Worm (Caenorhabditis elegans) whole organism, L1 larva: ENCODE measurements around the gene rps-14.
A peak's percentile ranks its signal among the peaks of the same experiment; 100 is the strongest.

Experiments
- C04F5.9 ChIP-seq: sonication (generic microtip); optimal IDR thresholded peaks from 2 replicates; lab custom pipeline; 2016; ENCODE audit warnings: missing genetic modification characterization, missing compliant biosample characterization
- C16A3.4 ChIP-seq: fragments of 150-350 bp; optimal IDR thresholded peaks from 2 replicates; lab custom pipeline; 2014; ENCODE audit warnings: missing biosample characterization, missing genetic modification characterization
- C34B4.2 ChIP-seq: sonication (generic microtip); optimal IDR thresholded peaks from 2 replicates; lab custom pipeline; 2017; ENCODE audit warnings: mild to moderate bottlenecking, missing genetic modification characterization, missing compliant biosample characterization
- aly-2 ChIP-seq: fragments of 150-350 bp; optimal IDR thresholded peaks from 2 replicates; lab custom pipeline; 2014; ENCODE audit warnings: missing biosample characterization, missing genetic modification characterization
- ama-1 ChIP-seq: fragments of 150-350 bp; optimal IDR thresholded peaks from 2 replicates; lab custom pipeline; 2014
- ceh-8 ChIP-seq: fragments of 200-800 bp; sonication (Bioruptor generic); optimal IDR thresholded peaks from 2 replicates; lab custom pipeline; 2018; ENCODE audit warnings: mild to moderate bottlenecking, missing genetic modification characterization, moderate library complexity, missing compliant biosample characterization
- ceh-82 ChIP-seq, 3 experiments: fragments of 150-350 bp in 1 of 3; sonication (generic microtip) in 2 of 3; optimal IDR thresholded peaks; 2 replicates each; lab custom pipeline; 2014 to 2017; ENCODE audit warnings: missing biosample characterization in 3 of 3, missing genetic modification characterization in 3 of 3
- ceh-90 ChIP-seq: sonication (generic microtip); optimal IDR thresholded peaks from 2 replicates; lab custom pipeline; 2016; ENCODE audit warnings: missing genetic modification characterization, missing compliant biosample characterization
- ces-1 ChIP-seq: fragments of 150-350 bp; optimal IDR thresholded peaks from 2 replicates; lab custom pipeline; 2014; ENCODE audit warnings: missing biosample characterization, missing genetic modification reagents, missing genetic modification characterization
- dpl-1 ChIP-seq, 3 experiments: fragments of 150-350 bp in 2 of 3; sonication (generic microtip) in 1 of 3; optimal IDR thresholded peaks; 2 replicates each; lab custom pipeline; 2014 to 2017; ENCODE audit warnings: missing biosample characterization in 3 of 3, missing genetic modification characterization in 3 of 3, missing genetic modification reagents in 3 of 3
- dsc-1 ChIP-seq: sonication (generic microtip); optimal IDR thresholded peaks from 2 replicates; lab custom pipeline; 2016; ENCODE audit warnings: mild to moderate bottlenecking, missing genetic modification characterization, missing compliant biosample characterization
- egl-13 ChIP-seq: sonication (generic microtip); optimal IDR thresholded peaks from 2 replicates; lab custom pipeline; 2016; ENCODE audit warnings: missing genotype, missing genetic modification reagents, missing genetic modification characterization, missing compliant biosample characterization
- egl-27 ChIP-seq, 2 experiments: fragments of 150-350 bp in 1 of 2; sonication (generic microtip); optimal IDR thresholded peaks; 3 replicates each; lab custom pipeline; 2017 to 2018; ENCODE audit warnings: missing biosample characterization in 2 of 2, missing genetic modification characterization in 2 of 2, missing genetic modification reagents in 2 of 2
- ets-5 ChIP-seq: fragments of 200-800 bp; sonication (Bioruptor generic); IDR thresholded peaks from 2 replicates; pipeline ENCODE4 v1.3.6; 2022; ENCODE audit warnings: missing genetic modification characterization, missing compliant biosample characterization
- fkh-10 ChIP-seq: sonication (generic microtip); optimal IDR thresholded peaks from 2 replicates; lab custom pipeline; 2017; ENCODE audit warnings: missing biosample characterization, missing genetic modification reagents, missing genetic modification characterization
- fkh-4 ChIP-seq: sonication (generic microtip); optimal IDR thresholded peaks from 2 replicates; lab custom pipeline; 2016; ENCODE audit warnings: missing compliant biosample characterization, missing genetic modification characterization, borderline replicate concordance
- grh-1 ChIP-seq: fragments of 200-800 bp; sonication (Bioruptor generic); IDR thresholded peaks from 2 replicates; pipeline ENCODE4 v1.3.6; 2022; ENCODE audit warnings: missing genetic modification reagents, missing genetic modification characterization, missing compliant biosample characterization
- hlh-17 ChIP-seq: fragments of 200-800 bp; sonication (Bioruptor generic); optimal IDR thresholded peaks from 2 replicates; lab custom pipeline; 2018; ENCODE audit warnings: missing genetic modification characterization, mild to moderate bottlenecking, missing compliant biosample characterization, moderate library complexity, borderline replicate concordance
- hpl-2 ChIP-seq: fragments of 150-350 bp; optimal IDR thresholded peaks from 2 replicates; lab custom pipeline; 2014; ENCODE audit warnings: missing biosample characterization, missing genetic modification reagents, missing genetic modification characterization
- jun-1 ChIP-seq: fragments of 150-350 bp; optimal IDR thresholded peaks from 2 replicates; lab custom pipeline; 2014; ENCODE audit warnings: missing biosample characterization, missing genetic modification reagents, missing genetic modification characterization
- lin-13 ChIP-seq: fragments of 150-350 bp; optimal IDR thresholded peaks from 2 replicates; lab custom pipeline; 2014; ENCODE audit warnings: missing biosample characterization, missing genetic modification reagents, missing genetic modification characterization
- lin-14 ChIP-seq: fragments of 200-800 bp; sonication (Bioruptor generic); optimal IDR thresholded peaks from 2 replicates; lab custom pipeline; 2018; ENCODE audit warnings: mild to moderate bottlenecking, missing genetic modification characterization, moderate library complexity, missing compliant biosample characterization
- lin-15B ChIP-seq: fragments of 150-350 bp; sonication (generic microtip); optimal IDR thresholded peaks from 3 replicates; lab custom pipeline; 2014; ENCODE audit warnings: missing biosample characterization, missing genetic modification characterization
- lin-35 ChIP-seq, 2 experiments: fragments of 150-350 bp; optimal IDR thresholded peaks; 2 replicates each; lab custom pipeline; 2014; ENCODE audit warnings: missing biosample characterization in 2 of 2, missing genetic modification characterization in 2 of 2, missing genetic modification reagents in 2 of 2
- lin-39 ChIP-seq: fragments of 150-350 bp; optimal IDR thresholded peaks from 2 replicates; lab custom pipeline; 2014; ENCODE audit warnings: missing biosample characterization, missing genetic modification reagents, missing genetic modification characterization
- lsy-2 ChIP-seq, 2 experiments: fragments of 150-350 bp; optimal IDR thresholded peaks; 2 replicates each; lab custom pipeline; 2014; ENCODE audit warnings: missing biosample characterization in 2 of 2, missing genetic modification characterization in 2 of 2
- mab-9 ChIP-seq: fragments of 200-800 bp; sonication (Bioruptor generic); IDR thresholded peaks from 2 replicates; pipeline ENCODE4 v1.3.6; 2022; ENCODE audit warnings: missing genetic modification reagents, missing genetic modification characterization, missing compliant biosample characterization
- mep-1 ChIP-seq: fragments of 150-350 bp; optimal IDR thresholded peaks from 2 replicates; lab custom pipeline; 2014; ENCODE audit warnings: missing biosample characterization, missing genetic modification characterization
- nhr-12 ChIP-seq: sonication (generic microtip); optimal IDR thresholded peaks from 2 replicates; lab custom pipeline; 2017; ENCODE audit warnings: missing biosample characterization, missing genetic modification characterization
- nhr-19 ChIP-seq: fragments of 200-800 bp; sonication (Bioruptor generic); conservative IDR thresholded peaks from 2 replicates; pipeline ENCODE4 v1.3.6; 2022; ENCODE audit warnings: missing genetic modification characterization, missing compliant biosample characterization
- nhr-20 ChIP-seq: sonication (generic microtip); optimal IDR thresholded peaks from 2 replicates; lab custom pipeline; 2016; ENCODE audit warnings: mild to moderate bottlenecking, missing genetic modification characterization, missing compliant biosample characterization
- nhr-28 ChIP-seq: fragments of 150-350 bp; optimal IDR thresholded peaks from 2 replicates; lab custom pipeline; 2014; ENCODE audit warnings: missing biosample characterization, missing genetic modification characterization
- nhr-71 ChIP-seq: sonication (generic microtip); optimal IDR thresholded peaks from 2 replicates; lab custom pipeline; 2016; ENCODE audit warnings: mild to moderate bottlenecking, missing genetic modification characterization, moderate library complexity, missing compliant biosample characterization
- nhr-76 ChIP-seq: sonication (generic microtip); optimal IDR thresholded peaks from 2 replicates; lab custom pipeline; 2017; ENCODE audit warnings: missing biosample characterization, missing genetic modification characterization
- nhr-85 ChIP-seq: sonication (generic microtip); peaks from one replicate; lab custom pipeline; 2016; ENCODE audit warnings: missing genetic modification characterization, inconsistent platforms, missing compliant biosample characterization
- nhr-90 ChIP-seq: sonication (generic microtip); optimal IDR thresholded peaks from 2 replicates; lab custom pipeline; 2016; ENCODE audit warnings: mild to moderate bottlenecking, missing genetic modification characterization, missing compliant biosample characterization; ENCODE audit not compliant: poor library complexity
- pag-3 ChIP-seq: sonication (generic microtip); optimal IDR thresholded peaks from 2 replicates; lab custom pipeline; 2017; ENCODE audit warnings: missing genetic modification characterization, mild to moderate bottlenecking, missing compliant biosample characterization, antibody characterized with exemption, borderline replicate concordance; ENCODE audit not compliant: insufficient read depth
- rnt-1 ChIP-seq: sonication (generic microtip); optimal IDR thresholded peaks from 2 replicates; lab custom pipeline; 2016; ENCODE audit warnings: mild to moderate bottlenecking, missing genetic modification characterization, moderate library complexity, missing compliant biosample characterization
- skn-1 ChIP-seq: fragments of 150-350 bp; optimal IDR thresholded peaks from 2 replicates; lab custom pipeline; 2014; ENCODE audit warnings: missing biosample characterization, missing genetic modification characterization
- snpc-4 ChIP-seq: fragments of 150-350 bp; optimal IDR thresholded peaks from 2 replicates; lab custom pipeline; 2014; ENCODE audit warnings: missing biosample characterization, missing genetic modification characterization
- snu-23 ChIP-seq: sonication (generic microtip); optimal IDR thresholded peaks from 2 replicates; lab custom pipeline; 2016; ENCODE audit warnings: missing genetic modification characterization, missing compliant biosample characterization
- sox-4 ChIP-seq: sonication (generic microtip); optimal IDR thresholded peaks from 2 replicates; lab custom pipeline; 2016; ENCODE audit warnings: missing genetic modification characterization, missing compliant biosample characterization
- swsn-7 ChIP-seq: sonication (generic microtip); optimal IDR thresholded peaks from 2 replicates; lab custom pipeline; 2016; ENCODE audit warnings: missing genetic modification characterization, missing compliant biosample characterization
- tlp-1 ChIP-seq: fragments of 150-350 bp; optimal IDR thresholded peaks from 2 replicates; lab custom pipeline; 2014; ENCODE audit warnings: missing biosample characterization, missing genetic modification characterization
- unc-86 ChIP-seq: sonication (generic microtip); optimal IDR thresholded peaks from 2 replicates; lab custom pipeline; 2016; ENCODE audit warnings: missing genetic modification characterization, missing compliant biosample characterization
- unc-98 ChIP-seq: fragments of 200-800 bp; sonication (Bioruptor generic); IDR thresholded peaks from 2 replicates; pipeline ENCODE4 v1.3.6; 2022; ENCODE audit warnings: missing genetic modification characterization, missing compliant biosample characterization
- vab-15 ChIP-seq: sonication (generic microtip); optimal IDR thresholded peaks from 2 replicates; lab custom pipeline; 2017; ENCODE audit warnings: missing genotype, mild to moderate bottlenecking, missing genetic modification characterization, missing compliant biosample characterization
- zag-1 ChIP-seq: fragments of 150-350 bp; optimal IDR thresholded peaks from 2 replicates; lab custom pipeline; 2014; ENCODE audit warnings: missing biosample characterization, missing genetic modification characterization
- zip-4 ChIP-seq: fragments of 200-800 bp; sonication (Bioruptor generic); optimal IDR thresholded peaks from 2 replicates; lab custom pipeline; 2018; ENCODE audit warnings: mild to moderate bottlenecking, missing genetic modification characterization, moderate library complexity, missing compliant biosample characterization
- ztf-11 ChIP-seq, 2 experiments: sonication (generic microtip); optimal IDR thresholded peaks; 2 replicates each; lab custom pipeline; 2016 to 2017; ENCODE audit warnings: missing genetic modification characterization in 2 of 2, missing biosample characterization in 1 of 2, missing compliant biosample characterization in 1 of 2
- ztf-4 ChIP-seq: fragments of 150-350 bp; optimal IDR thresholded peaks from 2 replicates; lab custom pipeline; 2014; ENCODE audit warnings: missing biosample characterization, missing genetic modification characterization

The rps-14 gene

DNA sequence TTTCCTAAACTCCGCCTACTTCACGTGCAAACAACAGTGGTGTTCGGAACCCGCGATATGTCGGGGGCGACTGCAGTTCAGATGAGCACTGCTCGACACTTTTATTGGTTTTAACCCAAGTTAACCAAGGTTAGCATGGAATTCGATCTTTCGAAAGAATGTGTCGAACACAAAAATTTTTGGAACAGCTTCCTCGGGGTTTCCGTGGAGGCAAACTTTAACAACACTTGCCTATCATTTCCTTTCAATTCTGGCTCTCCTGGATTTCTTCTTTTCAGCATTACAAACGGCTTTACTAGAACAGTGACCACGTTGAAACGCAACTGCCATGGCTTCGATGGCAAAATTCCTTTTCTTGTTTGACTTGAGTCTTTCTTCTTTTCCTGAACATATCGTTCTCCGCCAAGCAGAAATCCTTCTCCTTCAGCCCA is 38.1 kb downstream of the rps-14 start (continued):
- TF ChIP-seq nhr-19 = peak; percentile 75
- no peak for TF ChIP-seq nhr-76 (tag; lab: Kevin White, UChicago)
- no peak for TF ChIP-seq fkh-4 (tag; lab: Kevin White, UChicago)
- no peak for TF ChIP-seq hlh-17
- peak; percentile 45 for TF ChIP-seq swsn-7 (tag; lab: Kevin White, UChicago)
- TF ChIP-seq skn-1 = no peak
- peak; percentile 14 for TF ChIP-seq nhr-85 (tag; lab: Kevin White, UChicago)
- TF ChIP-seq nhr-20 = peak; percentile 42
- no peak for TF ChIP-seq sox-4 (tag; lab: Kevin White, UChicago)
- peak; percentile 74 for TF ChIP-seq nhr-71 (tag; lab: Kevin White, UChicago)

DNA sequence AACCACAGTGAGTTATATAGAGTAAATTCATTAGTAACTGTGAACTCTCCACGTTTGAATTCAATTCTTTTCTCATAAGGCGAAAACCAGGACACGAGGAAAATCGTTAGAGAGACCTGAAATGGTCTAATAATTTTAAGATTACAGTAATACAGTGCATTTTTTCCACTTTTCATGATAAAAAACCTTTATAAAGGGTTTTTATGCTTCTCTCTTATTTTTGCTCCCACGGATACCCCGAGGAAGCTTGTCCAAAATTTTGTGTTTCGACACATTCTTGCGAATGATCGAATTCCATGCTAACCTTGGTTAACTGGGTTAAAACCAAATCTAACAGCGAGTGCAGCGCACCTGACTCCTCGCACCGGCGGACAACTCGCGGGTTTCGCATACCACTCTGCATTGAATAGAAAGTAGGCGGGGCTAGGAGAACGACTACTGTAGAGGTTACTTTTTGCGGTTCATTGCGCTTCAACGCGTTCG is 39.1 kb downstream of the rps-14 start:
- no peak for TF ChIP-seq ztf-11 (tag; optimal IDR thresholded peaks at IDR 0.05; lab: Kevin White, UChicago)
- TF ChIP-seq lin-35 (GFP tag; optimal IDR thresholded peaks at IDR 0.05; lab: Kevin White, UChicago) = peak; percentile 1 to 42
- no peak for TF ChIP-seq fkh-10 (GFP tag; lab: Kevin White, UChicago)
- TF ChIP-seq C34B4.2 (tag; lab: Kevin White, UChicago) = no peak
- no peak for TF ChIP-seq ztf-4 (tag; lab: Kevin White, UChicago)
- TF ChIP-seq nhr-90 = peak; percentile 83
- no peak for TF ChIP-seq mab-9
- no peak for TF ChIP-seq aly-2 (tag; lab: Kevin White, UChicago)
- TF ChIP-seq jun-1 (tag; lab: Kevin White, UChicago) = no peak
- peak; percentile 67 for TF ChIP-seq grh-1 (GFP tag; lab: Robert Waterston, UW)
- peak; percentile 57 for TF ChIP-seq nhr-20
- no peak for TF ChIP-seq dpl-1 (GFP tag; optimal IDR thresholded peaks at IDR 0.05; lab: Kevin White, UChicago)
- TF ChIP-seq mep-1 = no peak
- TF ChIP-seq egl-27 (tag; optimal IDR thresholded peaks at IDR 0.05; lab: Kevin White, UChicago) = no peak
- TF ChIP-seq egl-13 (tag; lab: Kevin White, UChicago) = no peak
- no peak for TF ChIP-seq C16A3.4 (tag; lab: Kevin White, UChicago)
- peak; percentile 97 for TF ChIP-seq snpc-4 (tag; lab: Kevin White, UChicago)
- no peak for TF ChIP-seq dsc-1 (tag; lab: Kevin White, UChicago)
- TF ChIP-seq hpl-2 (GFP tag; lab: Kevin White, UChicago) = no peak
- no peak for TF ChIP-seq tlp-1
- peak; percentile 75 for TF ChIP-seq nhr-71 (tag; lab: Kevin White, UChicago)
- TF ChIP-seq ceh-90 (tag; lab: Kevin White, UChicago) = no peak
- TF ChIP-seq nhr-28 (tag; lab: Kevin White, UChicago) = no peak
- TF ChIP-seq ces-1 (GFP tag; lab: Kevin White, UChicago) = no peak
- no peak for TF ChIP-seq vab-15 (tag; lab: Kevin White, UChicago)
- no peak for TF ChIP-seq nhr-12
- TF ChIP-seq swsn-7 (tag; lab: Kevin White, UChicago) = peak; percentile 39
- no peak for TF ChIP-seq lin-15B (tag; lab: Kevin White, UChicago)
- no peak for TF ChIP-seq ets-5 (GFP tag; lab: Robert Waterston, UW)
- TF ChIP-seq hlh-17 = no peak
- TF ChIP-seq ama-1 (lab: Kevin White, UChicago) = peak; percentile 43
- TF ChIP-seq lin-14 (GFP tag; lab: Kevin White, UChicago) = peak; percentile 44
- TF ChIP-seq unc-98 (GFP tag; lab: Robert Waterston, UW) = no peak
- no peak for TF ChIP-seq unc-86 (tag; lab: Kevin White, UChicago)
- TF ChIP-seq pag-3 (tag; lab: Kevin White, UChicago) = no peak
- peak; percentile 66 for TF ChIP-seq rnt-1
- TF ChIP-seq zip-4 (GFP tag; lab: Kevin White, UChicago) = no peak
- TF ChIP-seq C04F5.9 = no peak
- no peak for TF ChIP-seq ceh-8 (GFP tag; lab: Kevin White, UChicago)
- TF ChIP-seq ceh-82 (tag; optimal IDR thresholded peaks at IDR 0.05; lab: Kevin White, UChicago) = peak in 2 of 3 experiments; percentile 0 to 18
- peak; percentile 66 for TF ChIP-seq snu-23 (GFP tag; lab: Kevin White, UChicago)
- no peak for TF ChIP-seq lin-39
- TF ChIP-seq zag-1 (tag; lab: Kevin White, UChicago) = no peak
- no peak for TF ChIP-seq lin-13 (GFP tag; lab: Kevin White, UChicago)
- peak in 1 of 2 experiments; percentile 41 for TF ChIP-seq lsy-2 (tag; optimal IDR thresholded peaks at IDR 0.05; lab: Kevin White, UChicago)
